Worm (Caenorhabditis elegans) whole organism, midembryonic: ENCODE measurements around the gene scl-18.

Source experiments
- T22C8.4 ChIP-seq: fragments of 200-800 bp; sonication (Bioruptor generic); IDR thresholded peaks from 2 replicates; pipeline ENCODE4 v1.3.6; 2022; ENCODE audit warnings: missing genetic modification characterization, missing compliant biosample characterization
- cog-1 ChIP-seq: sonication (generic microtip); optimal IDR thresholded peaks from 2 replicates; lab custom pipeline; 2016; ENCODE audit warnings: missing genetic modification characterization, missing compliant biosample characterization
- flt-1 ChIP-seq: fragments of 200-800 bp; sonication (Bioruptor generic); IDR thresholded peaks from 2 replicates; pipeline ENCODE4 v1.3.6; 2022; ENCODE audit warnings: missing genetic modification characterization, missing compliant biosample characterization
- klf-2 ChIP-seq: fragments of 200-800 bp; sonication (Bioruptor generic); conservative IDR thresholded peaks from 2 replicates; pipeline ENCODE4 v1.3.6; 2022; ENCODE audit warnings: missing genetic modification reagents, missing genetic modification characterization, missing compliant biosample characterization
- med-1 ChIP-seq: sonication (generic microtip); optimal IDR thresholded peaks from 2 replicates; lab custom pipeline; 2017; ENCODE audit warnings: missing genetic modification characterization, mild to moderate bottlenecking, missing compliant biosample characterization, antibody characterized with exemption, missing genetic modification reagents; ENCODE audit not compliant: insufficient read depth
- ref-1 ChIP-seq: fragments of 200-800 bp; sonication (Bioruptor generic); conservative IDR thresholded peaks from 2 replicates; pipeline ENCODE4 v1.3.6; 2022; ENCODE audit warnings: missing genetic modification reagents, missing genetic modification characterization, missing compliant biosample characterization
- tab-1 ChIP-seq: fragments of 200-800 bp; sonication (Bioruptor generic); IDR thresholded peaks from 2 replicates; pipeline ENCODE4 v1.3.6; 2022; ENCODE audit warnings: missing genetic modification characterization, missing compliant biosample characterization
- ztf-23 ChIP-seq: fragments of 200-800 bp; sonication (Bioruptor generic); IDR thresholded peaks from 2 replicates; pipeline ENCODE4 v1.3.6; 2022; ENCODE audit warnings: missing genetic modification reagents, missing genetic modification characterization, missing compliant biosample characterization
- ztf-29 ChIP-seq: fragments of 200-800 bp; sonication (Bioruptor generic); IDR thresholded peaks from 2 replicates; pipeline ENCODE4 v1.3.6; 2022; ENCODE audit warnings: missing genetic modification reagents, missing genetic modification characterization, missing compliant biosample characterization

scl-18 gene

ce11 chrIV:11754328-11754727 lies at the start of gene scl-18:
Gene scl-18 (minus strand): TSS chrIV:11754428.
- TF ChIP-seq T22C8.4 (no peak), flt-1 (GFP tag; lab: Robert Waterston, UW) (no peak), ref-1 (GFP tag; lab: Robert Waterston, UW) (no peak), cog-1 (tag; lab: Kevin White, UChicago) (no peak), tab-1 (GFP tag; lab: Robert Waterston, UW) (no peak), med-1 (GFP tag; lab: Kevin White, UChicago) (no peak), ztf-23 (GFP tag; lab: Robert Waterston, UW) (no peak), klf-2 (GFP tag; lab: Robert Waterston, UW) (no peak), ztf-29 (GFP tag; lab: Robert Waterston, UW) (no peak)

ce11 chrIV:11803044-11803443 lies 48.8 kb upstream of the scl-18 start, which contains the start of gene H01G02.4:
Gene H01G02.4 (minus strand): TSS chrIV:11803144.
- no peak for TF ChIP-seq flt-1 (GFP tag; lab: Robert Waterston, UW)

DNA sequence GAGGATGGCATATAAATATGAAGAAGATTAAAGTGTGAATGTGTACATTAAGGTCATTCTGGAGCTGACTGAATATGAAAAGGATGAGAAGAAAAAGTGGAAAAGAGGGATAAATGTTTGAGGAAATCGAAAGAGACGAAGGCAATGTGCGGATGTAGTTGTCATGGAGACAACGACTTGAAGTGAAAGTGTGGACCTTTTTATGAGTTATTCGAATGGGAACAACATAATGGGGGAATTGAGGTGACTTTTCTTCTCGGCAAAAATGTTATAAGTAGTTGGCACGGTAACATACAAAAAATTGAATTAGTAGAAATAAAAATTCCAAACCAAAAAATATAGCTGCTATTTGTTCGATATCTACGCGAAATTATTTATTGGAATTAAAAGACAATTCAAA lies 46.9 kb upstream of the scl-18 start, which contains the start of gene dyf-18:
dyf-18 (minus strand) TSS at position 101 of the 400 bp plus-strand sequence.
- TF ChIP-seq ref-1 (GFP tag; lab: Robert Waterston, UW) (no peak), T22C8.4 (no peak), med-1 (GFP tag; lab: Kevin White, UChicago) (no peak), ztf-23 (GFP tag; lab: Robert Waterston, UW) (no peak), ztf-29 (GFP tag; lab: Robert Waterston, UW) (no peak), flt-1 (GFP tag; lab: Robert Waterston, UW) (no peak), klf-2 (GFP tag; lab: Robert Waterston, UW) (no peak), cog-1 (tag; lab: Kevin White, UChicago) (no peak), tab-1 (GFP tag; lab: Robert Waterston, UW) (no peak)

ce11 chrIV:11799240-11799639 lies 45.0 kb upstream of the scl-18 start:
- TF ChIP-seq ref-1 (GFP tag; lab: Robert Waterston, UW) (no peak), T22C8.4 (no peak), klf-2 (GFP tag; lab: Robert Waterston, UW) (no peak), tab-1 (GFP tag; lab: Robert Waterston, UW) (no peak), cog-1 (tag; lab: Kevin White, UChicago) (no peak), med-1 (GFP tag; lab: Kevin White, UChicago) (no peak), flt-1 (GFP tag; lab: Robert Waterston, UW) (no peak), ztf-29 (GFP tag; lab: Robert Waterston, UW) (no peak), ztf-23 (GFP tag; lab: Robert Waterston, UW) (no peak)

DNA sequence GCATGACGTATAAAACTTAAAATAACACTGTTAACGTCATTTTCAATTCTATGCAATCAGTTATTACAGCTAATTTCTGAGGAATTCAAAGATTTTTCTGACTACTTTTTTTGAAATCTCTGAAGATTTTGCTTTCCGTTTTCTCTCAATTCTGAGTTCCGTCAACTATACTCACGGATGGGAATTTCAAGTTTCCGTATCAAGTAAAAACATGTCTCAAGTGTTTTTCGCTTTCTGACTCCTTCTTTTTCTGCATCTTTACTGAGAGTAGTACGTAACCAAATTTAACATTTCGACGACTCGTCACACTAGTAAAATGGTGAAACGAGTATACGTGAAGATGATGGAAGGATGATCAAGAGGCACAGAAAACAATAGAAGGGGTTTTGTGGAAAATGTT lies 42.6 kb upstream of the scl-18 start:
- TF ChIP-seq ztf-23 (GFP tag; lab: Robert Waterston, UW) (no peak), tab-1 (GFP tag; lab: Robert Waterston, UW) (no peak), med-1 (GFP tag; lab: Kevin White, UChicago) (no peak), flt-1 (GFP tag; lab: Robert Waterston, UW) (no peak), ztf-29 (GFP tag; lab: Robert Waterston, UW) (no peak), T22C8.4 (no peak), cog-1 (tag; lab: Kevin White, UChicago) (no peak), klf-2 (GFP tag; lab: Robert Waterston, UW) (no peak)

DNA sequence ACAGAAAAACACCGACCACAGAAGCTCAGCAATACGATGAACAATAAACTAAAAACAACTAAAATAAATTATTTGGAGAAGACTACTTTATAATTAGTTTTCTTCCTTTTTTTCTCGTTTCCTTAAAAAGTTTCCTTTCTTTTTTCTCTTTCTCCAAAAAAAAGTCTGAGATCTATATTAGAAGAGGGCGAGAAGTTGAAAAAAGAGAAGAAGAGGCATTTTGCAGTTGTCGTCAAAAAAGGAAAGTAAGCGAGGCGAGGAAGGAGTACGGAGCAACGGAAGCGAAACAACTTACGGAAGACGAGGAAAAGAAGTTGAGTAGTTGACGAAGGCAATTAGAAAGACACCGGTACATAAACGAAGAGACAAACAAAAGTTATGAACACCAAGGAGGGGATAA lies 41.7 kb upstream of the scl-18 start:
- TF ChIP-seq ztf-23 (GFP tag; lab: Robert Waterston, UW): no peak
- TF ChIP-seq ref-1 (GFP tag; lab: Robert Waterston, UW): no peak
- TF ChIP-seq cog-1 (tag; lab: Kevin White, UChicago): no peak
- no peak for TF ChIP-seq tab-1 (GFP tag; lab: Robert Waterston, UW)
- no peak for TF ChIP-seq ztf-29 (GFP tag; lab: Robert Waterston, UW)
- TF ChIP-seq med-1 (GFP tag; lab: Kevin White, UChicago): no peak
- no peak for TF ChIP-seq T22C8.4
- TF ChIP-seq flt-1 (GFP tag; lab: Robert Waterston, UW): no peak

DNA sequence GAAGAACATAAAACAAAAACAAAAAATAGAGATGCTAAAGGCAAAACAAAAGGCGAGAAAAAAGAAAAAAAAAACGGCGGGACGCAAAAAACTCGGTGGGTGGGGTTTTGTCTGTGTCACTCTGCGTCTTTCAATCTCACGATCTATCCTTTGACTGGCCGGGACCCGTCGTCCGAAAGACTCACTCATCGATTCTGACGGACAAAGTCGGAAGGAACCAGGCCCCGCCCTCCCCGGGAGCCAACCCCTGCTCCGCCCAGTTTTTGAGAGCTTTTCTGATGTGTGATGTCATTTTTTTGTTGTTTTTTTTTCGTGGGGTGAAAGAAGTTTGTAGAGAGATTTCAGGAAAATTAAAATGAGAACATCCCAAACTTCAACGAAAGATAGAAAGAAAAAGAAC lies 38.9 kb upstream of the scl-18 start:
- no peak for TF ChIP-seq ztf-29 (GFP tag; lab: Robert Waterston, UW)
- TF ChIP-seq ztf-23 (GFP tag; lab: Robert Waterston, UW): 0 out of 2 replicates have a peak, but pooled peaks have one; percentile 28
- peak; percentile 21; the same call in 1 of the 2 replicates for TF ChIP-seq flt-1 (GFP tag; lab: Robert Waterston, UW)

- no peak for TF ChIP-seq ztf-23 (GFP tag; lab: Robert Waterston, UW)
- TF ChIP-seq flt-1 (GFP tag; lab: Robert Waterston, UW): no peak
Measured at ce11 chrIV:11792495-11792894, 38.3 kb upstream of the scl-18 start, which contains the start of gene H01G02.3. Gene H01G02.3 (minus strand): TSS chrIV:11792595.

DNA sequence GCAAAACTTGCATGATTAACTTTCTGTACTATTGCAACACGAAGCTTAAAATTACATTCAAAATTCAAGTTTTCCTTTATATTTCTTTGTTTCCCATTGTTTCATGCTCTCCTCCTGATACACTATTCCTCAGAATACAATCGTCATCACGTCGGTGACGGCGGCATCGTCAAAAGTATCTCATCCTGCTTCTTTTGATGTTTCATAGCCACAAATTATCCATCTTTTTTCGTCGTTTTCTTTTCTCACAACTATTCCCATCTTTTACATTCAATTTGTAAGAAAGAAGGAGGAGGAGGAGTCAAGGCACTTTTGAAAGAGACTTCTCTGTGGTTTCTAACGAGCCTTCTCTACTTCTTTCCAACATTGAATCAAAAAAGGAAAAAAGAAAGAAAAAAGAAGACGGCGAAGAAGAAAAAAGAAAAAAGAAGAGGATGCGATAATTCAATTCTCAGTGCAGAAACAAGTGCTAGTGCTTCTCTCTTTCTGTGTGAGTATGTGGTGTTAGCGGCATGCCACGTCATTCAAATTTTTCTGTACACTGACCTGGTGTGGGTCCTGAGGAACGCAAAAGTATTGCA lies 34.2 kb upstream of the scl-18 start:
- TF ChIP-seq flt-1 (GFP tag; lab: Robert Waterston, UW) (no peak), med-1 (GFP tag; lab: Kevin White, UChicago) (no peak), tab-1 (GFP tag; lab: Robert Waterston, UW) (no peak), ref-1 (GFP tag; lab: Robert Waterston, UW) (no peak), cog-1 (tag; lab: Kevin White, UChicago) (no peak), ztf-29 (GFP tag; lab: Robert Waterston, UW) (no peak), ztf-23 (GFP tag; lab: Robert Waterston, UW) (no peak), klf-2 (GFP tag; lab: Robert Waterston, UW) (no peak), T22C8.4 (no peak)

- TF ChIP-seq flt-1 (GFP tag; lab: Robert Waterston, UW): no peak
- no peak for TF ChIP-seq cog-1 (tag; lab: Kevin White, UChicago)
- no peak for TF ChIP-seq ref-1 (GFP tag; lab: Robert Waterston, UW)
- no peak for TF ChIP-seq ztf-29 (GFP tag; lab: Robert Waterston, UW)
- TF ChIP-seq tab-1 (GFP tag; lab: Robert Waterston, UW): no peak
- no peak for TF ChIP-seq klf-2 (GFP tag; lab: Robert Waterston, UW)
- TF ChIP-seq ztf-23 (GFP tag; lab: Robert Waterston, UW): no peak
- no peak for TF ChIP-seq med-1 (GFP tag; lab: Kevin White, UChicago)
- TF ChIP-seq T22C8.4: no peak
Measured at ce11 chrIV:11787793-11788192, 33.6 kb upstream of the scl-18 start.
